Fruit fly (Drosophila melanogaster): ENCODE measurements around the gene drm.

dm6 chr2L:3571457-3571856 is 32.4 kb downstream of the drm start:
- no peak for TF ChIP-seq Myc (optimal IDR thresholded peaks at IDR 0.05)
- no peak for TF ChIP-seq foxo (GFP tag; optimal IDR thresholded peaks at IDR 0.05)
- TF ChIP-seq N (GFP tag; optimal IDR thresholded peaks at IDR 0.05): no peak
- no peak for TF ChIP-seq dsf (GFP tag; optimal IDR thresholded peaks at IDR 0.05; ENCODE audit: borderline replicate concordance)
- no peak for TF ChIP-seq br (GFP tag; optimal IDR thresholded peaks at IDR 0.05)
- no peak for TF ChIP-seq OdsH (GFP tag; optimal IDR thresholded peaks at IDR 0.05)
- no peak for TF ChIP-seq CG9705 (GFP tag; optimal IDR thresholded peaks at IDR 0.05)
- no peak for TF ChIP-seq psq (GFP tag; optimal IDR thresholded peaks at IDR 0.05)
